Fruit fly (Drosophila melanogaster) whole organism, pupa: Measurements from ENCODE around the gene CG2224.

Experiments used
- CG10348 ChIP-seq: fragments of 200-800 bp; sonication (Bioruptor generic); IDR thresholded peaks from 2 replicates; pipeline ENCODE4 v1.3.6; 2022; ENCODE audit warnings: missing biosample characterization, missing genetic modification characterization
- CG12605 ChIP-seq: fragments of 200-800 bp; sonication (Bioruptor generic); IDR thresholded peaks from 2 replicates; pipeline ENCODE4 v1.3.6; 2022; ENCODE audit warnings: missing biosample characterization, missing genetic modification characterization
- CG13204 ChIP-seq: fragments of 200-800 bp; sonication (Bioruptor generic); optimal IDR thresholded peaks from 2 replicates; lab custom pipeline; 2018; ENCODE audit warnings: missing biosample characterization, mild to moderate bottlenecking, missing genetic modification characterization, moderate library complexity
- CG14655 ChIP-seq: fragments of 200-800 bp; sonication (Bioruptor generic); optimal IDR thresholded peaks from 3 replicates; lab custom pipeline; 2017; ENCODE audit warnings: mild to moderate bottlenecking, missing biosample characterization, missing genetic modification reagents, missing genetic modification characterization
- CG15710 ChIP-seq: fragments of 200-800 bp; sonication (Bioruptor generic); optimal IDR thresholded peaks from 2 replicates; lab custom pipeline; 2018; ENCODE audit warnings: missing biosample characterization, mild to moderate bottlenecking, missing genetic modification characterization, moderate library complexity
- CG17806 ChIP-seq: fragments of 200-800 bp; sonication (Bioruptor generic); optimal IDR thresholded peaks from 2 replicates; lab custom pipeline; 2018; ENCODE audit warnings: missing biosample characterization, mild to moderate bottlenecking, missing genetic modification characterization, moderate library complexity
- CG32121 ChIP-seq: fragments of 200-800 bp; sonication (Bioruptor generic); IDR thresholded peaks from 2 replicates; pipeline ENCODE4 v1.3.6; 2022; ENCODE audit warnings: missing biosample characterization, missing genetic modification characterization
- CG34367 ChIP-seq: fragments of 200-800 bp; sonication (Bioruptor generic); optimal IDR thresholded peaks from 2 replicates; lab custom pipeline; 2018; ENCODE audit warnings: missing biosample characterization, mild to moderate bottlenecking, missing genetic modification characterization
- CG4496 ChIP-seq: fragments of 200-800 bp; sonication (Bioruptor generic); IDR thresholded peaks from 3 replicates; pipeline ENCODE4 v1.3.6; 2022; ENCODE audit warnings: missing biosample characterization, missing genetic modification characterization
- CG8159 ChIP-seq: fragments of 200-800 bp; sonication (Bioruptor generic); optimal IDR thresholded peaks from 3 replicates; lab custom pipeline; 2018; ENCODE audit warnings: missing biosample characterization, mild to moderate bottlenecking, missing genetic modification characterization, moderate library complexity
- CG8301 ChIP-seq: fragments of 200-800 bp; sonication (Bioruptor generic); optimal IDR thresholded peaks from 2 replicates; lab custom pipeline; 2018; ENCODE audit warnings: missing biosample characterization, mild to moderate bottlenecking, missing genetic modification characterization
- CG9948 ChIP-seq: fragments of 200-800 bp; sonication (Bioruptor generic); optimal IDR thresholded peaks from 2 replicates; lab custom pipeline; 2018; ENCODE audit warnings: missing biosample characterization, mild to moderate bottlenecking, missing genetic modification characterization, moderate library complexity
- D1 ChIP-seq: fragments of 200-800 bp; sonication (Bioruptor generic); optimal IDR thresholded peaks from 2 replicates; lab custom pipeline; 2018; ENCODE audit warnings: missing biosample characterization, mild to moderate bottlenecking, missing genetic modification characterization, moderate library complexity
- EcR ChIP-seq: fragments of 200-800 bp; sonication (Bioruptor generic); optimal IDR thresholded peaks from 3 replicates; lab custom pipeline; 2019; ENCODE audit warnings: missing biosample characterization, missing genetic modification characterization, mild to moderate bottlenecking, moderate library complexity, missing genetic modification reagents
- Ets98B ChIP-seq: fragments of 200-800 bp; sonication (Bioruptor generic); IDR thresholded peaks from 2 replicates; pipeline ENCODE4 v1.3.6; 2022; ENCODE audit warnings: missing biosample characterization, missing genetic modification characterization
- Pif1A ChIP-seq: fragments of 200-800 bp; sonication (Bioruptor generic); optimal IDR thresholded peaks from 3 replicates; lab custom pipeline; 2016; ENCODE audit warnings: missing biosample characterization, missing genetic modification characterization
- Pif1B ChIP-seq: fragments of 200-800 bp; sonication (Bioruptor generic); optimal IDR thresholded peaks from 3 replicates; lab custom pipeline; 2016; ENCODE audit warnings: missing biosample characterization, missing genetic modification characterization
- Snoo ChIP-seq: fragments of 200-800 bp; sonication (Bioruptor generic); optimal IDR thresholded peaks from 3 replicates; lab custom pipeline; 2017; ENCODE audit warnings: missing biosample characterization, mild to moderate bottlenecking, missing genetic modification characterization, inconsistent platforms
- fd96Ca ChIP-seq: fragments of 200-800 bp; sonication (Bioruptor generic); IDR thresholded peaks from 3 replicates; pipeline ENCODE4 v1.3.6; 2022; ENCODE audit warnings: missing biosample characterization, missing genetic modification characterization
- gl ChIP-seq: fragments of 200-800 bp; sonication (Bioruptor generic); optimal IDR thresholded peaks from 2 replicates; lab custom pipeline; 2018; ENCODE audit warnings: missing biosample characterization, mild to moderate bottlenecking, missing genetic modification characterization
- rn ChIP-seq: fragments of 200-800 bp; sonication (Bioruptor generic); IDR thresholded peaks from 2 replicates; pipeline ENCODE4 v1.3.6; 2022; ENCODE audit warnings: missing biosample characterization, missing genetic modification characterization

CG2224 gene

dm6 chr3R:30431258-30432114 lies 27.6 kb downstream of the CG2224 start, which contains the start of gene CG15534:
TSS of gene CG15534 (plus strand) at chr3R:30432064.
- TF ChIP-seq CG32121 (GFP tag; lab: Robert Waterston, UW) (no peak), Pif1B (no peak), rn (no peak), CG13204 (GFP tag; lab: Kevin White, UChicago) (no peak), CG4496 (no peak), EcR (GFP tag; lab: Kevin White, UChicago) (no peak), CG15710 (tag; lab: Kevin White, UChicago) (no peak), Pif1A (GFP tag; lab: Kevin White, UChicago) (no peak), D1 (tag; lab: Kevin White, UChicago) (no peak), CG9948 (tag; lab: Kevin White, UChicago) (no peak), gl (tag; lab: Kevin White, UChicago) (no peak), CG17806 (tag; lab: Kevin White, UChicago) (no peak), CG8159 (tag; lab: Kevin White, UChicago) (no peak), CG34367 (no peak), Snoo (tag; lab: Kevin White, UChicago) (no peak), CG10348 (no peak), fd96Ca (no peak), CG12605 (GFP tag; lab: Robert Waterston, UW) (no peak), CG14655 (no peak)

dm6 chr3R:30428459-30428858 lies 30.6 kb downstream of the CG2224 start, which contains the start of gene CG15533:
TSS of gene CG15533 (plus strand) at chr3R:30428820.
- TF ChIP-seq gl (tag; lab: Kevin White, UChicago) (no peak), CG8301 (tag; lab: Kevin White, UChicago) (no peak), Snoo (tag; lab: Kevin White, UChicago) (no peak), CG10348 (no peak), CG15710 (tag; lab: Kevin White, UChicago) (no peak), CG14655 (no peak), CG4496 (no peak), Ets98B (GFP tag; lab: Robert Waterston, UW) (no peak), CG17806 (tag; lab: Kevin White, UChicago) (no peak), CG34367 (no peak), CG9948 (tag; lab: Kevin White, UChicago) (no peak), EcR (GFP tag; lab: Kevin White, UChicago) (no peak), D1 (tag; lab: Kevin White, UChicago) (no peak)
- TF ChIP-seq, all 21 proteins: peak for 0

- TF ChIP-seq fd96Ca, result no peak
- no peak for TF ChIP-seq CG14655
- no peak for TF ChIP-seq rn
- TF ChIP-seq CG8301 (tag; lab: Kevin White, UChicago), result no peak
- no peak for TF ChIP-seq D1 (tag; lab: Kevin White, UChicago)
- no peak for TF ChIP-seq CG10348
- no peak for TF ChIP-seq Pif1A (GFP tag; lab: Kevin White, UChicago)
- no peak for TF ChIP-seq CG15710 (tag; lab: Kevin White, UChicago)
- no peak for TF ChIP-seq CG8159 (tag; lab: Kevin White, UChicago)
- TF ChIP-seq CG34367, result no peak
- no peak for TF ChIP-seq EcR (GFP tag; lab: Kevin White, UChicago)
- TF ChIP-seq CG13204 (GFP tag; lab: Kevin White, UChicago), result no peak
- no peak for TF ChIP-seq CG12605 (GFP tag; lab: Robert Waterston, UW)
- TF ChIP-seq CG9948 (tag; lab: Kevin White, UChicago), result no peak
- peak; percentile 64; the same call in 2 of the 3 replicates for TF ChIP-seq CG4496
- TF ChIP-seq gl (tag; lab: Kevin White, UChicago), result peak; percentile 42
- no peak for TF ChIP-seq CG32121 (GFP tag; lab: Robert Waterston, UW)
Observed at dm6 chr3R:30427805-30428359, 31.2 kb downstream of the CG2224 start, which contains the start of gene CG2218. TSS of gene CG2218 (minus strand) at chr3R:30428276.

dm6 chr3R:30426626-30427025 lies 32.5 kb downstream of the CG2224 start:
- TF ChIP-seq fd96Ca (no peak), CG13204 (GFP tag; lab: Kevin White, UChicago) (no peak), CG12605 (GFP tag; lab: Robert Waterston, UW) (no peak), CG4496 (no peak), CG17806 (tag; lab: Kevin White, UChicago) (no peak), rn (no peak), Pif1A (GFP tag; lab: Kevin White, UChicago) (no peak), CG15710 (tag; lab: Kevin White, UChicago) (no peak), EcR (GFP tag; lab: Kevin White, UChicago) (no peak), D1 (tag; lab: Kevin White, UChicago) (no peak), CG34367 (no peak), gl (tag; lab: Kevin White, UChicago) (no peak), CG32121 (GFP tag; lab: Robert Waterston, UW) (no peak), CG8159 (tag; lab: Kevin White, UChicago) (no peak)
- TF ChIP-seq, all 21 proteins: peak for 0

- TF ChIP-seq CG10348 (no peak), Pif1A (GFP tag; lab: Kevin White, UChicago) (no peak), rn (no peak), Ets98B (GFP tag; lab: Robert Waterston, UW) (no peak), CG17806 (tag; lab: Kevin White, UChicago) (no peak), CG15710 (tag; lab: Kevin White, UChicago) (no peak), CG9948 (tag; lab: Kevin White, UChicago) (no peak), gl (tag; lab: Kevin White, UChicago) (no peak), fd96Ca (no peak), CG32121 (GFP tag; lab: Robert Waterston, UW) (no peak), D1 (tag; lab: Kevin White, UChicago) (no peak), CG34367 (no peak), CG4496 (no peak), EcR (GFP tag; lab: Kevin White, UChicago) (no peak), Snoo (tag; lab: Kevin White, UChicago) (no peak), Pif1B (no peak), CG14655 (no peak), CG13204 (GFP tag; lab: Kevin White, UChicago) (no peak), CG12605 (GFP tag; lab: Robert Waterston, UW) (no peak), CG8159 (tag; lab: Kevin White, UChicago) (no peak)
Observed at dm6 chr3R:30425622-30426021, 33.5 kb downstream of the CG2224 start.
